Worm (Caenorhabditis elegans): ENCODE results near the gene T04A8.8.

The T04A8.8 gene

DNA sequence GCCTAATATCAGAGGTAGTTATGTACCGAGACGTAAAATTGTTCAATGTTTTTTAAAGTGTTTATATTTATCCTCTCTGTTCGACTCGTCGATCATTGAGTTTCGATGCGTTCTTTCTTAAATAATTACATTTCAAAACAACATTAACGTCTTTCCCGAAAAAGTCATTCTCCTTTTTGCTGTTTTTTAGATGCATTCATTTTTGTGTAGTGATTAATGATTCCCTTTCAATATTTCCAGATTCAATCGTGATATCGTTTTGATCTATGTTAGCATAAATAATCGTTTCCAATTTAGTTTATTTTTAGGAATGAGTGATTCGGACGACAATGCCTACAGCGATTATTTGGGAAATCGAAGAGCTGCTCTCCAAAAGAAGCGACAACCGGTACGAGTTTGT is at the start of gene T04A8.8:
Gene T04A8.8 (plus strand): TSS at position 301 of the 400 bp plus-strand sequence.
- TF ChIP-seq eor-1 (tag; optimal IDR thresholded peaks at IDR 0.05) (no peak), snpc-4 (tag; optimal IDR thresholded peaks at IDR 0.05) (no peak), nhr-77 (tag; optimal IDR thresholded peaks at IDR 0.05) (no peak), ceh-9 (tag; optimal IDR thresholded peaks at IDR 0.05) (no peak), nhr-43 (tag; optimal IDR thresholded peaks at IDR 0.05; ENCODE audit: poor library complexity, severe bottlenecking) (no peak), nfya-1 (tag; optimal IDR thresholded peaks at IDR 0.05; ENCODE audit: insufficient read depth) (no peak), skn-1 (tag; optimal IDR thresholded peaks at IDR 0.05) (no peak), lin-39 (tag; optimal IDR thresholded peaks at IDR 0.05) (no peak), pqm-1 (tag; optimal IDR thresholded peaks at IDR 0.05) (no peak), fkh-2 (tag; optimal IDR thresholded peaks at IDR 0.05) (no peak), fos-1 (tag; optimal IDR thresholded peaks at IDR 0.05) (no peak), ztf-11 (tag; optimal IDR thresholded peaks at IDR 0.05) (no peak), jun-1 (tag; optimal IDR thresholded peaks at IDR 0.05) (no peak)

ce11 chrIII:4646246-4646645 is 47.5 kb upstream of the T04A8.8 start, which contains the start of gene pqn-29:
Gene pqn-29, minus strand, starts transcription at chrIII:4646346.
- TF ChIP-seq mdl-1 (tag; optimal IDR thresholded peaks at IDR 0.05) (no peak), lin-39 (tag; optimal IDR thresholded peaks at IDR 0.05) (no peak), ztf-4 (tag; optimal IDR thresholded peaks at IDR 0.05) (no peak), ceh-9 (tag; optimal IDR thresholded peaks at IDR 0.05) (no peak)

- TF ChIP-seq fos-1 (tag; optimal IDR thresholded peaks at IDR 0.05) (no peak), nhr-43 (tag; optimal IDR thresholded peaks at IDR 0.05; ENCODE audit: poor library complexity, severe bottlenecking) (no peak), lsy-12 (tag; optimal IDR thresholded peaks at IDR 0.05) (no peak), skn-1 (tag; optimal IDR thresholded peaks at IDR 0.05) (no peak), zag-1 (tag; optimal IDR thresholded peaks at IDR 0.05) (no peak), aly-2 (tag; optimal IDR thresholded peaks at IDR 0.05) (no peak), jun-1 (tag; optimal IDR thresholded peaks at IDR 0.05) (no peak), pqm-1 (tag; optimal IDR thresholded peaks at IDR 0.05) (no peak), ceh-9 (tag; optimal IDR thresholded peaks at IDR 0.05) (no peak), eor-1 (tag; optimal IDR thresholded peaks at IDR 0.05) (no peak), daf-12 (tag; optimal IDR thresholded peaks at IDR 0.05) (no peak), hmg-11 (tag; optimal IDR thresholded peaks at IDR 0.05) (no peak), nhr-237 (tag; optimal IDR thresholded peaks at IDR 0.05) (no peak), mml-1 (tag; optimal IDR thresholded peaks at IDR 0.05) (no peak), tbx-2 (tag; optimal IDR thresholded peaks at IDR 0.05) (no peak), lin-15B (tag; optimal IDR thresholded peaks at IDR 0.05) (no peak), ztf-11 (tag; optimal IDR thresholded peaks at IDR 0.05) (no peak), sea-2 (GFP tag; optimal IDR thresholded peaks at IDR 0.05) (no peak), unc-62 (GFP tag; optimal IDR thresholded peaks at IDR 0.05) (no peak), nhr-76 (tag; optimal IDR thresholded peaks at IDR 0.05) (no peak)
Measured at ce11 chrIII:4647341-4647740, 46.5 kb upstream of the T04A8.8 start.

DNA sequence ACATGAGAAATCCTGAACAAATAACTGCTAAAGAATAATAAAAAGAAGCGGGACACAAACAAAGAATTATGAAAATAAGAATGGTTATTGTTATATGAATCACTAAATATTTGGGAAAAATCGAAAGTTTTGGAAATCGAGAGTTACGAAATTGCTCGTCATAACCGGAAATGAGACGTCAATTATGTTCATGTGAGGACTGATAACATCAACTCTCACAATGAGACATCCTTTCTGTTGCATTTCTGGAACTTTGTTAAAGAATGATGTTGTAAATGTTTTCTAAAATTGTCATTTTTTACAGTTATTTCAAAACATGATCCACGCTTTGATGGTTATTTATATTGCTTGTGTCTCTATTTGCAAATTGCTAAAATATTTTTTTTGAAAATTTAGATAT is 45.9 kb upstream of the T04A8.8 start, which contains the start of gene T23F11.6:
Gene T23F11.6 (minus strand): TSS at position 45 of the 400 bp plus-strand sequence.
- no peak for TF ChIP-seq mml-1 (tag; optimal IDR thresholded peaks at IDR 0.05)
- no peak for TF ChIP-seq unc-39 (tag; optimal IDR thresholded peaks at IDR 0.05)
- TF ChIP-seq sea-2 (GFP tag; optimal IDR thresholded peaks at IDR 0.05): no peak
- peak; percentile 44 for TF ChIP-seq elt-2 (tag; optimal IDR thresholded peaks at IDR 0.05)
- TF ChIP-seq pqm-1 (tag; optimal IDR thresholded peaks at IDR 0.05): peak; percentile 59

ce11 chrIII:4649363-4649768 is 44.4 kb upstream of the T04A8.8 start:
- TF ChIP-seq skn-1 (tag; optimal IDR thresholded peaks at IDR 0.05) (no peak), nhr-12 (tag; optimal IDR thresholded peaks at IDR 0.05) (no peak), nhr-11 (tag; optimal IDR thresholded peaks at IDR 0.05) (peak; percentile 87), mdl-1 (tag; optimal IDR thresholded peaks at IDR 0.05) (peak; percentile 99), nhr-237 (tag; optimal IDR thresholded peaks at IDR 0.05) (no peak), nfya-1 (tag; optimal IDR thresholded peaks at IDR 0.05; ENCODE audit: insufficient read depth) (peak; percentile 90), ama-1 (optimal IDR thresholded peaks at IDR 0.05) (peak; percentile 30), nhr-76 (tag; optimal IDR thresholded peaks at IDR 0.05) (peak; percentile 21), ceh-28 (tag; optimal IDR thresholded peaks at IDR 0.05) (peak; percentile 95), nhr-43 (tag; optimal IDR thresholded peaks at IDR 0.05; ENCODE audit: poor library complexity, severe bottlenecking) (peak; percentile 93), lin-15B (tag; optimal IDR thresholded peaks at IDR 0.05) (peak; percentile 87), eor-1 (tag; optimal IDR thresholded peaks at IDR 0.05) (no peak), zag-1 (tag; optimal IDR thresholded peaks at IDR 0.05) (no peak), fkh-2 (tag; optimal IDR thresholded peaks at IDR 0.05) (no peak), hmg-11 (tag; optimal IDR thresholded peaks at IDR 0.05) (peak; percentile 81), aly-2 (tag; optimal IDR thresholded peaks at IDR 0.05) (no peak), nhr-28 (tag; optimal IDR thresholded peaks at IDR 0.05) (no peak), unc-62 (GFP tag; optimal IDR thresholded peaks at IDR 0.05) (peak; percentile 56), sea-2 (GFP tag; optimal IDR thresholded peaks at IDR 0.05) (peak; percentile 47), daf-12 (tag; optimal IDR thresholded peaks at IDR 0.05) (no peak), ceh-9 (tag; optimal IDR thresholded peaks at IDR 0.05) (no peak), tbx-2 (tag; optimal IDR thresholded peaks at IDR 0.05) (peak; percentile 74), pha-4 (tag; optimal IDR thresholded peaks at IDR 0.05) (peak; percentile 94), nhr-25 (tag; optimal IDR thresholded peaks at IDR 0.05) (peak; percentile 98), mml-1 (tag; optimal IDR thresholded peaks at IDR 0.05) (peak; percentile 24), fos-1 (tag; optimal IDR thresholded peaks at IDR 0.05) (peak; percentile 28), elt-3 (tag; optimal IDR thresholded peaks at IDR 0.05) (peak in 1 of 3 experiments; percentile 93), fkh-10 (GFP tag; optimal IDR thresholded peaks at IDR 0.05) (peak; percentile 49), egl-27 (tag; optimal IDR thresholded peaks at IDR 0.05) (peak; percentile 35), nhr-23 (tag; optimal IDR thresholded peaks at IDR 0.05) (peak; percentile 92), egl-5 (tag; optimal IDR thresholded peaks at IDR 0.05) (peak; percentile 88)
